Worm (Caenorhabditis elegans): ENCODE data around the gene clec-263.

The clec-263 gene

DNA sequence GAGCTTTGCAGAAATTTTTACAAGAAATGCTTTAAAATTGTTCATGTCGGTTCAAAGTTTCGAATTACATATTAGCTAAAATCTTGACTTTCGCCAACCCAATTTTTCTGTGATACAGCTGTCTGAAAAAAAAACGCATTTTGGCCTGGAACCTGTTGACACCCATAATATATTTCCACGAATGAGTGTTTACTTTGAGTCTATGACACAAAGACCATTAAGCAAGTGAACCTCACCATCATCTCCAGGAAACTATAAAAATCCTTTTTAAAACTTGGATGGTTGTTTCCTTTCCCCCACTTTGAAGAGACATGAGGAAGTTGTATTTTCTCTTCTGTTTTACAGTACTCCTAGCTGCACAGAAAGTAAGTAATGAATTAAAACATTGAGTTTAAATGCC lies at the start of gene clec-263:
TSS of gene clec-263 (plus strand) at position 301 of the 400 bp plus-strand sequence.
- TF ChIP-seq B0310.2 (tag; optimal IDR thresholded peaks at IDR 0.05) (no peak), flt-1 (GFP tag; IDR thresholded peaks at IDR 0.05) (no peak), scrt-1 (GFP tag; IDR thresholded peaks at IDR 0.05) (no peak), tbx-11 (GFP tag; IDR thresholded peaks at IDR 0.05) (no peak), sea-1 (GFP tag; conservative IDR thresholded peaks at IDR 0.05) (no peak), pes-1 (GFP tag; IDR thresholded peaks at IDR 0.05) (no peak), hnd-1 (tag; optimal IDR thresholded peaks at IDR 0.05) (no peak), tra-4 (tag; optimal IDR thresholded peaks at IDR 0.05) (no peak), F13C5.2 (tag; optimal IDR thresholded peaks at IDR 0.05) (no peak), hmbx-1 (tag; optimal IDR thresholded peaks at IDR 0.05) (no peak), tbx-37 (GFP tag; conservative IDR thresholded peaks at IDR 0.05) (no peak), aly-1 (tag; optimal IDR thresholded peaks at IDR 0.05) (no peak), hmg-4 (GFP tag; optimal IDR thresholded peaks at IDR 0.05) (no peak), ets-7 (tag; optimal IDR thresholded peaks at IDR 0.05) (no peak), ama-1 (optimal IDR thresholded peaks at IDR 0.05) (no peak), ceh-13 (GFP tag; optimal IDR thresholded peaks at IDR 0.05) (no peak), ceh-36 (tag; optimal IDR thresholded peaks at IDR 0.05) (no peak)

ce11 chrV:20525816-20526459 lies 48.5 kb upstream of the clec-263 start, which contains the start of the genes srh-166 and Y38H6C.24:
Gene srh-166 (minus strand): TSS chrV:20525866.
Gene Y38H6C.24 (plus strand): TSS chrV:20526435.
- no peak for TF ChIP-seq tbx-11 (GFP tag; IDR thresholded peaks at IDR 0.05)
- no peak for TF ChIP-seq ets-7 (tag; optimal IDR thresholded peaks at IDR 0.05)
- no peak for TF ChIP-seq scrt-1 (GFP tag; IDR thresholded peaks at IDR 0.05)
- no peak for TF ChIP-seq ceh-13 (GFP tag; optimal IDR thresholded peaks at IDR 0.05)
- TF ChIP-seq hnd-1 (tag; optimal IDR thresholded peaks at IDR 0.05): no peak
- TF ChIP-seq pes-1 (GFP tag; IDR thresholded peaks at IDR 0.05): no peak
- no peak for TF ChIP-seq aly-1 (tag; optimal IDR thresholded peaks at IDR 0.05)
- no peak for TF ChIP-seq ceh-36 (tag; optimal IDR thresholded peaks at IDR 0.05)
- no peak for TF ChIP-seq F13C5.2 (tag; optimal IDR thresholded peaks at IDR 0.05)
- no peak for TF ChIP-seq hmg-4 (GFP tag; optimal IDR thresholded peaks at IDR 0.05)
- TF ChIP-seq hmbx-1 (tag; optimal IDR thresholded peaks at IDR 0.05): no peak
- no peak for TF ChIP-seq tra-4 (tag; optimal IDR thresholded peaks at IDR 0.05)
- TF ChIP-seq B0310.2 (tag; optimal IDR thresholded peaks at IDR 0.05): no peak
- TF ChIP-seq sea-1 (GFP tag; conservative IDR thresholded peaks at IDR 0.05): no peak
- no peak for TF ChIP-seq ama-1 (optimal IDR thresholded peaks at IDR 0.05)

DNA sequence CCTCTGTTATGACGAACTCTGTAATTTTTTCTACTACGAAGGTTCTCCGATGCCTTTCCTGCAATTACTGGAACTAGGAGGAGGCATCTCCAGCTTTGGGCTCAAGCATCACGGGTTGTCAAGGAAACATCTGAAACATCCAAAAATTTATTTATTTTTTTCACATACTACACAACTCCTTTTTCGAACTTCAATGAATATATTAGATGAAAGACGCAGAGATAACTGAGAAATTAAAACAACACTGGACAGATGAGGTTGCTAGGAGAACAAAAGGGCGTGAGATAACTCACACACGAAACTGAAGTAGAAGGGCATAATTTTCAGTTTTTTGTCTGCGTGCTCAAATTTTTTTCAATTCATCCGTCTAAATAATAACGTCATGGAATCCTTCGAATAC lies 46.9 kb upstream of the clec-263 start, which contains the start of gene Y38H6C.13:
TSS of gene Y38H6C.13 (plus strand) at position 301 of the 400 bp plus-strand sequence.
- TF ChIP-seq tbx-11 (GFP tag; IDR thresholded peaks at IDR 0.05) (no peak), aly-1 (tag; optimal IDR thresholded peaks at IDR 0.05) (no peak), hmbx-1 (tag; optimal IDR thresholded peaks at IDR 0.05) (no peak), hmg-4 (GFP tag; optimal IDR thresholded peaks at IDR 0.05) (no peak), B0310.2 (tag; optimal IDR thresholded peaks at IDR 0.05) (no peak), tbx-37 (GFP tag; conservative IDR thresholded peaks at IDR 0.05) (no peak), scrt-1 (GFP tag; IDR thresholded peaks at IDR 0.05) (no peak), F13C5.2 (tag; optimal IDR thresholded peaks at IDR 0.05) (no peak), tra-4 (tag; optimal IDR thresholded peaks at IDR 0.05) (no peak), sea-1 (GFP tag; conservative IDR thresholded peaks at IDR 0.05) (no peak), pes-1 (GFP tag; IDR thresholded peaks at IDR 0.05) (no peak), hnd-1 (tag; optimal IDR thresholded peaks at IDR 0.05) (no peak), ets-7 (tag; optimal IDR thresholded peaks at IDR 0.05) (no peak)

- TF ChIP-seq hmbx-1 (tag; optimal IDR thresholded peaks at IDR 0.05) (no peak), hmg-4 (GFP tag; optimal IDR thresholded peaks at IDR 0.05) (no peak), hnd-1 (tag; optimal IDR thresholded peaks at IDR 0.05) (no peak), ama-1 (optimal IDR thresholded peaks at IDR 0.05) (no peak), tbx-37 (GFP tag; conservative IDR thresholded peaks at IDR 0.05) (no peak), tbx-11 (GFP tag; IDR thresholded peaks at IDR 0.05) (no peak), tra-4 (tag; optimal IDR thresholded peaks at IDR 0.05) (no peak), flt-1 (GFP tag; IDR thresholded peaks at IDR 0.05) (no peak), aly-1 (tag; optimal IDR thresholded peaks at IDR 0.05) (no peak), pes-1 (GFP tag; IDR thresholded peaks at IDR 0.05) (no peak), ets-7 (tag; optimal IDR thresholded peaks at IDR 0.05) (no peak)
Observed at ce11 chrV:20534072-20534471, 40.3 kb upstream of the clec-263 start, which contains the start of gene famh-161. Gene famh-161 (minus strand): TSS chrV:20534172.

DNA sequence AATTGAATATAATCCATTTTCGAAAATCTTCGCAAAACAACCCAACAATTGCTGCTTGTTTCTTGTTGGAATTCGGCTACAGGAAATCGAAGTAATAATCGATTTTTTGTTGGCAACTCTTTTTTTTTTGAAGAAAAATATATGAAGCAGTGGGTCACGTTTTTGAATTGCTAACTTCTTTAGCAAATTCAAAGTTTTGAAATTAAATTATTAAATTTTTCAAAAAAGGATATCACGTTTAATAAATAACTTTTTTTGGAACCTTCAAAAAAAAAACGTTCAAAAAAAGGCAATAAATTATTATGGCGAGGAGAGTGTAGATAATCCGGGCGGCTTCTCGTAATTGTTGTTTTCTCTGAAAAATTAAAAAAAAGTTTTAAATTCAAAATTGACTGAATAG lies 38.2 kb upstream of the clec-263 start, which contains the start of gene Y38H6C.15:
TSS of gene Y38H6C.15 (minus strand) at position 101 of the 400 bp plus-strand sequence.
- TF ChIP-seq ceh-36 (tag; optimal IDR thresholded peaks at IDR 0.05) (no peak), scrt-1 (GFP tag; IDR thresholded peaks at IDR 0.05) (no peak), sea-1 (GFP tag; conservative IDR thresholded peaks at IDR 0.05) (no peak), pes-1 (GFP tag; IDR thresholded peaks at IDR 0.05) (no peak), tra-4 (tag; optimal IDR thresholded peaks at IDR 0.05) (no peak), tbx-37 (GFP tag; conservative IDR thresholded peaks at IDR 0.05) (no peak), ets-7 (tag; optimal IDR thresholded peaks at IDR 0.05) (no peak), tbx-11 (GFP tag; IDR thresholded peaks at IDR 0.05) (no peak), F13C5.2 (tag; optimal IDR thresholded peaks at IDR 0.05) (no peak), hnd-1 (tag; optimal IDR thresholded peaks at IDR 0.05) (no peak), ceh-13 (GFP tag; optimal IDR thresholded peaks at IDR 0.05) (no peak), ama-1 (optimal IDR thresholded peaks at IDR 0.05) (no peak), hmbx-1 (tag; optimal IDR thresholded peaks at IDR 0.05) (no peak), aly-1 (tag; optimal IDR thresholded peaks at IDR 0.05) (no peak), B0310.2 (tag; optimal IDR thresholded peaks at IDR 0.05) (no peak)

DNA sequence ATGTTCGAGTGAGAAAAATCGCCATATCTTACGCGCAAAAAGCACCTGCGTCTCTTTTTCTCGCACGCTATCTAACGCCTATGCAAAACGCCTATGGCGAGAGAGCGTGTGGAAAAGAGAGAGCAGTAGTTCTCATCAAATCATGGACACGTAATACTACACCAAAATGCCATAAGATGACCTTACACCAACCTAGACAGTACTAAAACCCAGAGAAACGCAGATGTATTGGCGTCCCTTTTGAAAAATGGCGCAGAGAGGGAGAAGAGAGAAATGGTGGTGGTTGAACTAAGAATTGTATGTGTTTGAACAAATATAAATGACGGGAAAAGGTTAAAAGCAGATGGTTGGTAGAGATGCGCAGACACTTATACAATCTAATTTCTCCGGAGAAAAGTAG lies 35.4 kb upstream of the clec-263 start, which contains the start of gene Y38H6C.16:
TSS of gene Y38H6C.16 (minus strand) at position 293 of the 400 bp plus-strand sequence.
- TF ChIP-seq tbx-37 (GFP tag; conservative IDR thresholded peaks at IDR 0.05) (no peak), tbx-11 (GFP tag; IDR thresholded peaks at IDR 0.05) (no peak), tra-4 (tag; optimal IDR thresholded peaks at IDR 0.05) (no peak), ets-7 (tag; optimal IDR thresholded peaks at IDR 0.05) (no peak), hmbx-1 (tag; optimal IDR thresholded peaks at IDR 0.05) (no peak), hnd-1 (tag; optimal IDR thresholded peaks at IDR 0.05) (no peak)

ce11 chrV:20544092-20544491 lies 30.3 kb upstream of the clec-263 start, which contains the start of gene slc-36.3:
Gene slc-36.3 (minus strand): TSS chrV:20544192.
- TF ChIP-seq ceh-36 (tag; optimal IDR thresholded peaks at IDR 0.05) (no peak), F13C5.2 (tag; optimal IDR thresholded peaks at IDR 0.05) (no peak)

Data from whole organism, early embryonic.